Fruit fly (Drosophila melanogaster): ENCODE data around the gene CG33764.

DNA sequence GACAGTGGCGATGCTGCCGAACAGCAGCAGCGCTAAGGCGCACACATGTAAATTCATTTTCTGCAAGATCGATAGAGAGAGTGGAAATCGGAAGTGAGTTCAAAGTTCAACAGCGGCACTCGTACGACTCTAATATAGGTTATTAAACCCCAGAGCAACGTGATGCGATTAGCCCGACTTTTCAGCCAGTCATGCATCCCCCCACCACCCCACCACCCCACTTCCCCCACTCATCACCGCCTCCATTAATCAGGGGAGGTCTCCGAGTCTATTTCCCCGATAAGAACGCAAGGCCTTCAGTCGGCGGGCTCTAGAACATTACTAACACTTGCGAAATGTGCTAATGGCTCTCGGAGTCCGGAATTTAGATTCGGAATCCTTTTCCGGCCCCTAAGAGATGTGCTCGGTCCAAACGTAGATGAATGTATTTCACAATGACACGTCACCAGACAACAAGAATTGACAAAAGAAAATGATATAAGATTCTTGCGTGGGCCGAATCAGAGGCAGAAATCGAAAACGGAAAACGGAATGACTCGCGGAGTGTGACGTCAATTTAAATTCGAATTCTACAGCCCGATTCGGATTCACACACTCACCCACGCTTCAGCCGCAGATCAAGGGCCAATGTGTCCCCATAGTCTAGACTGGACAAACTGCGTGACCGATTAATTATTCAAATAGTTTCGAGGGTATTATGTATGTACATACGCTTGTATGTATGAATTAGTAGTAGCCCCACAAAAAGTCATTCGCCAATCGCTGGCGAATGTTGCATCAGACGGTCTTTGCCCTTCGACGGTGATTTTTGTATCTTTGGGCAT lies 41.4 kb downstream of the CG33764 start:
- TF ChIP-seq CG8478 (optimal IDR thresholded peaks at IDR 0.05) (no peak), CTCF (optimal IDR thresholded peaks at IDR 0.05) (no peak)
